Fruit fly (Drosophila melanogaster) whole organism, wandering third instar larva: ENCODE data around the gene CG32857.

Experiments used
- Abd-B ChIP-seq: fragments of >200 bp; optimal IDR thresholded peaks from 2 replicates; lab custom pipeline; 2017; ENCODE audit warnings: missing biosample characterization, missing genetic modification characterization
- CG32264 ChIP-seq: fragments of 200-800 bp; sonication (Bioruptor generic); optimal IDR thresholded peaks from 2 replicates; lab custom pipeline; 2016; ENCODE audit warnings: missing biosample characterization, missing genetic modification characterization
- CG9705 ChIP-seq: fragments of 200-800 bp; sonication (Bioruptor generic); optimal IDR thresholded peaks from 2 replicates; lab custom pipeline; 2018; ENCODE audit warnings: missing biosample characterization, mild to moderate bottlenecking, missing genetic modification characterization
- CrebA ChIP-seq: fragments of 200-800 bp; sonication (Bioruptor generic); optimal IDR thresholded peaks from 2 replicates; lab custom pipeline; 2016; ENCODE audit warnings: missing biosample characterization, mild to moderate bottlenecking, missing genetic modification characterization, borderline replicate concordance
- Dfd ChIP-seq: fragments of >200 bp; optimal IDR thresholded peaks from 2 replicates; lab custom pipeline; 2017; ENCODE audit warnings: missing biosample characterization, missing genetic modification characterization
- Dif ChIP-seq: fragments of 200-275, 200-300 bp; sonication (Bioruptor generic); optimal IDR thresholded peaks from 2 replicates; lab custom pipeline; 2018; ENCODE audit warnings: missing biosample characterization, missing genetic modification characterization; ENCODE audit not compliant: partially characterized antibody
- GATAd ChIP-seq: sonication (Bioruptor generic); optimal IDR thresholded peaks from 2 replicates; lab custom pipeline; 2016; ENCODE audit warnings: missing biosample characterization, missing genetic modification characterization
- HLH106 ChIP-seq: fragments of 200-800 bp; optimal IDR thresholded peaks from 3 replicates; lab custom pipeline; 2019; ENCODE audit warnings: missing biosample characterization, mild to moderate bottlenecking, missing genetic modification characterization, moderate library complexity
- Hnf4 ChIP-seq: fragments of 200-800 bp; sonication (Bioruptor generic); optimal IDR thresholded peaks from 2 replicates; lab custom pipeline; 2016; ENCODE audit warnings: missing biosample characterization, mild to moderate bottlenecking, missing genetic modification characterization
- Hr78 ChIP-seq: fragments of >200 bp; optimal IDR thresholded peaks from 2 replicates; lab custom pipeline; 2017; ENCODE audit warnings: missing biosample characterization, missing genetic modification characterization
- Hr83 ChIP-seq: fragments of 200-300 bp; sonication (Bioruptor generic); optimal IDR thresholded peaks from 2 replicates; lab custom pipeline; 2016; ENCODE audit warnings: missing biosample characterization, mild to moderate bottlenecking, missing genetic modification characterization, moderate library complexity; ENCODE audit not compliant: poor library complexity, severe bottlenecking
- Jra ChIP-seq: sonication (Bioruptor generic); optimal IDR thresholded peaks from 2 replicates; lab custom pipeline; 2016; ENCODE audit warnings: missing biosample characterization, missing genetic modification characterization
- Mio ChIP-seq: sonication (Bioruptor generic); optimal IDR thresholded peaks from 2 replicates; lab custom pipeline; 2016; ENCODE audit warnings: missing biosample characterization, missing genetic modification characterization
- Myc ChIP-seq: fragments of >200 bp; optimal IDR thresholded peaks from 2 replicates; lab custom pipeline; 2017
- N ChIP-seq: fragments of >200 bp; optimal IDR thresholded peaks from 2 replicates; lab custom pipeline; 2018; ENCODE audit warnings: missing biosample characterization, missing external identifiers, missing genetic modification characterization
- OdsH ChIP-seq: fragments of 200-800 bp; sonication (Bioruptor generic); optimal IDR thresholded peaks from 2 replicates; lab custom pipeline; 2016; ENCODE audit warnings: missing biosample characterization, mild to moderate bottlenecking, missing genetic modification characterization
- Rel ChIP-seq, 2 experiments: fragments of 200-800 bp; sonication (Bioruptor generic) in 1 of 2; optimal IDR thresholded peaks; 2 replicates in 1 of 2; 3 replicates in 1 of 2; lab custom pipeline; 2016 to 2019; ENCODE audit warnings: mild to moderate bottlenecking in 2 of 2, missing biosample characterization in 2 of 2, missing genetic modification characterization in 2 of 2, moderate library complexity in 1 of 2
- Sp1 ChIP-seq: fragments of 200-800 bp; sonication (Bioruptor generic); optimal IDR thresholded peaks from 3 replicates; lab custom pipeline; 2019; ENCODE audit warnings: missing biosample characterization, mild to moderate bottlenecking, missing genetic modification characterization, moderate library complexity
- Vsx2 ChIP-seq: fragments of 200-300, 225-300 bp; sonication (Bioruptor generic); optimal IDR thresholded peaks from 2 replicates; lab custom pipeline; 2018; ENCODE audit warnings: missing biosample characterization, missing genetic modification characterization; ENCODE audit not compliant: partially characterized antibody
- br ChIP-seq: fragments of 200-800 bp; sonication (Bioruptor generic); optimal IDR thresholded peaks from 2 replicates; lab custom pipeline; 2016; ENCODE audit warnings: missing biosample characterization, missing genetic modification characterization
- brk ChIP-seq: fragments of 200-800 bp; sonication (Bioruptor generic); optimal IDR thresholded peaks from 2 replicates; lab custom pipeline; 2016; ENCODE audit warnings: missing biosample characterization, mild to moderate bottlenecking, missing genetic modification characterization
- dl ChIP-seq, 2 experiments: fragments of 175-275, 200-275 bp in 1 of 2; fragments of 200-275 bp in 1 of 2; sonication (Bioruptor generic); optimal IDR thresholded peaks; lab custom pipeline; 2018; ENCODE audit warnings: mild to moderate bottlenecking in 2 of 2, missing biosample characterization in 2 of 2, missing genetic modification characterization in 2 of 2, moderate library complexity in 2 of 2; ENCODE audit not compliant: partially characterized antibody in 2 of 2, insufficient read depth in 1 of 2
- dmrt93B ChIP-seq: fragments of 200-800 bp; sonication (Bioruptor generic); optimal IDR thresholded peaks from 2 replicates; lab custom pipeline; 2018; ENCODE audit warnings: missing biosample characterization, mild to moderate bottlenecking, missing genetic modification characterization
- dsf ChIP-seq: sonication (Bioruptor generic); optimal IDR thresholded peaks from 2 replicates; lab custom pipeline; 2016; ENCODE audit warnings: missing biosample characterization, missing genetic modification characterization, borderline replicate concordance
- ey ChIP-seq: fragments of 200-800 bp; sonication (Bioruptor generic); optimal IDR thresholded peaks from 2 replicates; lab custom pipeline; 2016; ENCODE audit warnings: missing biosample characterization, missing genetic modification characterization
- foxo ChIP-seq, 2 experiments: fragments of 200-800 bp; sonication (Bioruptor generic); optimal IDR thresholded peaks; 2 replicates in 1 of 2; 3 replicates in 1 of 2; lab custom pipeline; 2016 to 2017; ENCODE audit warnings: missing biosample characterization in 2 of 2, missing genetic modification characterization in 2 of 2
- fru ChIP-seq: fragments of 200-800 bp; sonication (Bioruptor generic); optimal IDR thresholded peaks from 3 replicates; lab custom pipeline; 2016; ENCODE audit warnings: missing biosample characterization, mild to moderate bottlenecking, missing genetic modification characterization
- h ChIP-seq: fragments of 200-800 bp; sonication (Bioruptor generic); optimal IDR thresholded peaks from 3 replicates; lab custom pipeline; 2016; ENCODE audit warnings: missing biosample characterization, mild to moderate bottlenecking, missing genetic modification characterization
- jim ChIP-seq: fragments of 175-275, 200-325 bp; sonication (Bioruptor generic); optimal IDR thresholded peaks from 2 replicates; lab custom pipeline; 2016; ENCODE audit warnings: missing biosample characterization, mild to moderate bottlenecking, missing genetic modification characterization
- lola ChIP-seq: fragments of >200 bp; optimal IDR thresholded peaks from 2 replicates; lab custom pipeline; 2017; ENCODE audit warnings: missing biosample characterization, missing genetic modification characterization
- pan ChIP-seq: fragments of >200 bp; optimal IDR thresholded peaks from 2 replicates; lab custom pipeline; 2017
- psq ChIP-seq: fragments of 200-800 bp; sonication (Bioruptor generic); optimal IDR thresholded peaks from 3 replicates; lab custom pipeline; 2017; ENCODE audit warnings: missing biosample characterization, mild to moderate bottlenecking, missing genetic modification characterization, moderate library complexity
- rgr ChIP-seq: fragments of 200-800 bp; sonication (Bioruptor generic); optimal IDR thresholded peaks from 3 replicates; lab custom pipeline; 2016; ENCODE audit warnings: missing biosample characterization, mild to moderate bottlenecking, missing genetic modification characterization
- sage ChIP-seq: fragments of 200-800 bp; sonication (Bioruptor generic); optimal IDR thresholded peaks from 2 replicates; lab custom pipeline; 2016; ENCODE audit warnings: missing biosample characterization, mild to moderate bottlenecking, missing genetic modification characterization
- sv ChIP-seq: fragments of 200-800 bp; sonication (Bioruptor generic); optimal IDR thresholded peaks from 3 replicates; lab custom pipeline; 2016; ENCODE audit warnings: missing biosample characterization, missing genetic modification characterization
- tai ChIP-seq: sonication (Bioruptor generic); optimal IDR thresholded peaks from 2 replicates; lab custom pipeline; 2016; ENCODE audit warnings: missing biosample characterization, missing genetic modification characterization
- usp ChIP-seq: fragments of >200 bp; optimal IDR thresholded peaks from 2 replicates; lab custom pipeline; 2017; ENCODE audit warnings: missing biosample characterization, missing genetic modification characterization
- woc ChIP-seq: sonication (Bioruptor generic); optimal IDR thresholded peaks from 2 replicates; lab custom pipeline; 2016; ENCODE audit warnings: missing biosample characterization, mild to moderate bottlenecking, missing genetic modification characterization

CG32857 gene

DNA sequence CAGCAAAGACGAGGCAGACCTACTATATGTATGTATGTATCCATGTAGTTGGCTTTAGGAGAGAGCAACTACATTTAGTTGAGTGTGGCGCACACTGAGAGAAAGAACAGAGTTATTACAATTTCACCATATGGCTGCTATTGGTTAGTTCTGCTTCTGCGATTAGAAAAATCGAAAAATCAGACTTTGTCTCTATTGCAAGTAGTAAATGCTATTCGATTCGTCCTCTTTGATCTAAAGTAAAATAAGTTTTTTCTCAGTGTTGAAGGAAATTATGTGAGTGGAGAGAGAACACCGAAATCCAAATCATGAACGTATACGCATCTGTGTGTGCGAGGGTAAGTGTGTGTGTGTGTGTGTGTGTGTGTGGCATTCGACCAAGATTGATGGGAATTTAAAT, 23.5 kb downstream of the CG32857 start (continued):
- TF ChIP-seq Dif (GFP tag; lab: Kevin White, UChicago) (no peak), CG32264 (peak; percentile 27), OdsH (peak; percentile 72), sv (GFP tag; lab: Kevin White, UChicago) (peak; percentile 58), tai (no peak), Hr78 (no peak), lola (GFP tag; lab: Kevin White, UChicago) (no peak), Sp1 (peak; percentile 66), Hnf4 (GFP tag; lab: Kevin White, UChicago) (peak; percentile 78), Hr83 (GFP tag; lab: Kevin White, UChicago) (no peak), rgr (GFP tag; lab: Kevin White, UChicago) (peak; percentile 75), brk (GFP tag; lab: Kevin White, UChicago) (no peak)
- TF ChIP-seq, all 38 proteins: peak for 20

DNA sequence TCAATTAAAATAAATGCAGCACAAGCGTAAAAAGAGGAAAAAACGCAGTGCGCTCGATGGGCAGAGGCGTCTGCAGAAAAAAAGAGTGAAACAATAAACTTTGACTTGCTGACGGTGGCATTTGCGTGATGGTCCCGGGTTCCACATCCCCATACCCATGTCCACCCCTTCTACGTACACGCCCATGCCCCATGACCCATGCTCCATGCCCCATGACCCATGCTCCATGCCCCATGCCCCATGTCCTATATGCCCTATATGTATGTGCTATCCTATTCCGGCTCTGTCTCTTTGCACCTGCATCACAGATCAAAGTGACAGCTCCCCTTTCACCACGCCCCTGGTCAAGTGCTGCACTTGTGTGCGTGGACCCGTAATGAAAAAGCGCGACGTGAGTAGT, 25.4 kb downstream of the CG32857 start:
- TF ChIP-seq woc (GFP tag; lab: Kevin White, UChicago) (no peak), CG9705 (GFP tag; lab: Kevin White, UChicago) (no peak), psq (GFP tag; lab: Kevin White, UChicago) (no peak), brk (GFP tag; lab: Kevin White, UChicago) (no peak), fru (GFP tag; lab: Kevin White, UChicago) (peak; percentile 11), h (no peak), Dfd (no peak), sage (no peak), HLH106 (tag; lab: Kevin White, UChicago) (peak; percentile 44), Rel (GFP tag; optimal IDR thresholded peaks at IDR 0.05; lab: Kevin White, UChicago) (no peak), Rel (tag; optimal IDR thresholded peaks at IDR 0.05; lab: Kevin White, UChicago) (no peak), foxo (GFP tag; optimal IDR thresholded peaks at IDR 0.05; lab: Kevin White, UChicago) (peak in 1 of 2 experiments; percentile 3), rgr (GFP tag; lab: Kevin White, UChicago) (peak; percentile 2), Hr78 (no peak), Mio (no peak), lola (GFP tag; lab: Kevin White, UChicago) (no peak), dl (GFP tag; optimal IDR thresholded peaks at IDR 0.05; lab: Kevin White, UChicago; ENCODE audit: insufficient read depth in 1 of 2, partially characterized antibody in 2 of 2) (no peak), dmrt93B (peak; percentile 7), OdsH (no peak), Abd-B (GFP tag; lab: Kevin White, UChicago) (no peak), dsf (GFP tag; lab: Kevin White, UChicago) (no peak), usp (no peak), tai (no peak), ey (GFP tag; lab: Kevin White, UChicago) (peak; percentile 26), CG32264 (no peak), sv (GFP tag; lab: Kevin White, UChicago) (no peak), pan (lab: Kevin White, UChicago) (no peak), Hnf4 (GFP tag; lab: Kevin White, UChicago) (no peak), Dif (GFP tag; lab: Kevin White, UChicago) (no peak), Myc (lab: Kevin White, UChicago) (no peak), N (no peak), Sp1 (peak; percentile 29), Vsx2 (GFP tag; lab: Kevin White, UChicago) (no peak), jim (GFP tag; lab: Kevin White, UChicago) (no peak), br (GFP tag; lab: Kevin White, UChicago) (peak; percentile 4), Hr83 (GFP tag; lab: Kevin White, UChicago) (no peak), GATAd (GFP tag; lab: Kevin White, UChicago) (no peak), CrebA (GFP tag; lab: Kevin White, UChicago) (no peak), Jra (no peak)

DNA sequence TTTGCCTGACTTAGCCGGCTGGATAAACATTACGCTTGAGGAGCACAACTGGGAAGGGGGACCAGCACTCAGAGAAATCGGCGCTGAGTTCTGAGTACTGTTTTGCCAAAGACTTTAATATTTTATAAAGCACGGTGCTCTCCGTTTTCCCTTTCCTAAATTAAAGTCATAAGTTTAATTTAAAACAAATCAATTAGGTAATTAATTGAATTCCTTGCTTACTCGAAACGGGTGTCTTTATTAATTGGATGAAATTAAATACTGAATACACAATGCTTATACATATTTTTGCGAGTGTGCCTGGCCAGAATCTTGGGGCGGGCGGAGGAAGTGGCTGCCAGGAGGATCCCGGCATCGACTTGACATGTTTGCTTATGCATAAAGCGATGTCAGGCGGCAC, 27.5 kb downstream of the CG32857 start:
- peak; percentile 14 for TF ChIP-seq woc (GFP tag; lab: Kevin White, UChicago)
- no peak for TF ChIP-seq jim (GFP tag; lab: Kevin White, UChicago)
- TF ChIP-seq GATAd (GFP tag; lab: Kevin White, UChicago): no peak
- TF ChIP-seq dsf (GFP tag; lab: Kevin White, UChicago): no peak
- TF ChIP-seq CrebA (GFP tag; lab: Kevin White, UChicago): no peak
- no peak for TF ChIP-seq CG32264
- no peak for TF ChIP-seq CG9705 (GFP tag; lab: Kevin White, UChicago)
- TF ChIP-seq Sp1: no peak
- no peak for TF ChIP-seq Dfd
- no peak for TF ChIP-seq Vsx2 (GFP tag; lab: Kevin White, UChicago)
- no peak for TF ChIP-seq brk (GFP tag; lab: Kevin White, UChicago)
- no peak for TF ChIP-seq sage
- peak; percentile 46 for TF ChIP-seq HLH106 (tag; lab: Kevin White, UChicago)
- no peak for TF ChIP-seq sv (GFP tag; lab: Kevin White, UChicago)
- TF ChIP-seq fru (GFP tag; lab: Kevin White, UChicago): peak; percentile 61
- no peak for TF ChIP-seq Hr83 (GFP tag; lab: Kevin White, UChicago)
- peak in 1 of 2 experiments; percentile 48 for TF ChIP-seq foxo (GFP tag; optimal IDR thresholded peaks at IDR 0.05; lab: Kevin White, UChicago)
- peak; percentile 16 for TF ChIP-seq ey (GFP tag; lab: Kevin White, UChicago)
- no peak for TF ChIP-seq Hr78
- TF ChIP-seq h: peak; percentile 55
